Worm (Caenorhabditis elegans) whole organism, L1 larva: Measurements from ENCODE around the gene cyp-33C2.

Source experiments
- C04F5.9 ChIP-seq: sonication (generic microtip); optimal IDR thresholded peaks from 2 replicates; lab custom pipeline; 2016; ENCODE audit warnings: missing genetic modification characterization, missing compliant biosample characterization
- C16A3.4 ChIP-seq: fragments of 150-350 bp; optimal IDR thresholded peaks from 2 replicates; lab custom pipeline; 2014; ENCODE audit warnings: missing biosample characterization, missing genetic modification characterization
- ama-1 ChIP-seq: fragments of 150-350 bp; optimal IDR thresholded peaks from 2 replicates; lab custom pipeline; 2014
- blmp-1 ChIP-seq: fragments of 150-350 bp; optimal IDR thresholded peaks from 2 replicates; lab custom pipeline; 2014; ENCODE audit warnings: missing biosample characterization, missing genetic modification characterization
- ceh-88 ChIP-seq: fragments of 200-800 bp; sonication (Bioruptor generic); IDR thresholded peaks from 2 replicates; pipeline ENCODE4 v1.3.6; 2022; ENCODE audit warnings: missing genetic modification characterization, missing compliant biosample characterization
- ceh-90 ChIP-seq: sonication (generic microtip); optimal IDR thresholded peaks from 2 replicates; lab custom pipeline; 2016; ENCODE audit warnings: missing genetic modification characterization, missing compliant biosample characterization
- dpl-1 ChIP-seq, 3 experiments: fragments of 150-350 bp in 2 of 3; sonication (generic microtip) in 1 of 3; optimal IDR thresholded peaks; 2 replicates each; lab custom pipeline; 2014 to 2017; ENCODE audit warnings: missing biosample characterization in 3 of 3, missing genetic modification characterization in 3 of 3, missing genetic modification reagents in 3 of 3
- elt-3 ChIP-seq, 6 experiments: fragments of 150-350 bp in 1 of 6; sonication (generic microtip); optimal IDR thresholded peaks; 2 replicates each; lab custom pipeline; 2017 to 2018; ENCODE audit warnings: missing biosample characterization in 6 of 6, missing genetic modification characterization in 6 of 6, inconsistent platforms in 1 of 6
- fkh-4 ChIP-seq: sonication (generic microtip); optimal IDR thresholded peaks from 2 replicates; lab custom pipeline; 2016; ENCODE audit warnings: missing compliant biosample characterization, missing genetic modification characterization, borderline replicate concordance
- fos-1 ChIP-seq: fragments of 150-350 bp; optimal IDR thresholded peaks from 2 replicates; lab custom pipeline; 2014; ENCODE audit warnings: missing biosample characterization, missing genetic modification characterization
- grh-1 ChIP-seq: fragments of 200-800 bp; sonication (Bioruptor generic); IDR thresholded peaks from 2 replicates; pipeline ENCODE4 v1.3.6; 2022; ENCODE audit warnings: missing genetic modification reagents, missing genetic modification characterization, missing compliant biosample characterization
- hlh-17 ChIP-seq: fragments of 200-800 bp; sonication (Bioruptor generic); optimal IDR thresholded peaks from 2 replicates; lab custom pipeline; 2018; ENCODE audit warnings: missing genetic modification characterization, mild to moderate bottlenecking, missing compliant biosample characterization, moderate library complexity, borderline replicate concordance
- irx-1 ChIP-seq: sonication (generic microtip); optimal IDR thresholded peaks from 2 replicates; lab custom pipeline; 2016; ENCODE audit warnings: missing genetic modification characterization, missing compliant biosample characterization
- isw-1 ChIP-seq: fragments of 200-800 bp; sonication (Bioruptor generic); IDR thresholded peaks from 2 replicates; pipeline ENCODE4 v1.3.6; 2022; ENCODE audit warnings: missing genetic modification characterization, missing compliant biosample characterization
- jun-1 ChIP-seq: fragments of 150-350 bp; optimal IDR thresholded peaks from 2 replicates; lab custom pipeline; 2014; ENCODE audit warnings: missing biosample characterization, missing genetic modification reagents, missing genetic modification characterization
- lin-14 ChIP-seq: fragments of 200-800 bp; sonication (Bioruptor generic); optimal IDR thresholded peaks from 2 replicates; lab custom pipeline; 2018; ENCODE audit warnings: mild to moderate bottlenecking, missing genetic modification characterization, moderate library complexity, missing compliant biosample characterization
- lin-15B ChIP-seq: fragments of 150-350 bp; sonication (generic microtip); optimal IDR thresholded peaks from 3 replicates; lab custom pipeline; 2014; ENCODE audit warnings: missing biosample characterization, missing genetic modification characterization
- lin-35 ChIP-seq, 2 experiments: fragments of 150-350 bp; optimal IDR thresholded peaks; 2 replicates each; lab custom pipeline; 2014; ENCODE audit warnings: missing biosample characterization in 2 of 2, missing genetic modification characterization in 2 of 2, missing genetic modification reagents in 2 of 2
- lir-3 ChIP-seq: sonication (generic microtip); optimal IDR thresholded peaks from 2 replicates; lab custom pipeline; 2016; ENCODE audit warnings: mild to moderate bottlenecking, missing genetic modification characterization, moderate library complexity, missing compliant biosample characterization; ENCODE audit not compliant: poor library complexity
- lsy-2 ChIP-seq, 2 experiments: fragments of 150-350 bp; optimal IDR thresholded peaks; 2 replicates each; lab custom pipeline; 2014; ENCODE audit warnings: missing biosample characterization in 2 of 2, missing genetic modification characterization in 2 of 2
- mef-2 ChIP-seq: fragments of 150-350 bp; optimal IDR thresholded peaks from 2 replicates; lab custom pipeline; 2014; ENCODE audit warnings: missing biosample characterization, missing genetic modification characterization
- mep-1 ChIP-seq: fragments of 150-350 bp; optimal IDR thresholded peaks from 2 replicates; lab custom pipeline; 2014; ENCODE audit warnings: missing biosample characterization, missing genetic modification characterization
- nhr-20 ChIP-seq: sonication (generic microtip); optimal IDR thresholded peaks from 2 replicates; lab custom pipeline; 2016; ENCODE audit warnings: mild to moderate bottlenecking, missing genetic modification characterization, missing compliant biosample characterization
- nhr-47 ChIP-seq: sonication (generic microtip); optimal IDR thresholded peaks from 2 replicates; lab custom pipeline; 2016; ENCODE audit warnings: mild to moderate bottlenecking, missing genetic modification characterization, moderate library complexity, missing compliant biosample characterization
- nhr-71 ChIP-seq: sonication (generic microtip); optimal IDR thresholded peaks from 2 replicates; lab custom pipeline; 2016; ENCODE audit warnings: mild to moderate bottlenecking, missing genetic modification characterization, moderate library complexity, missing compliant biosample characterization
- nhr-85 ChIP-seq: sonication (generic microtip); peaks from one replicate; lab custom pipeline; 2016; ENCODE audit warnings: missing genetic modification characterization, inconsistent platforms, missing compliant biosample characterization
- nhr-90 ChIP-seq: sonication (generic microtip); optimal IDR thresholded peaks from 2 replicates; lab custom pipeline; 2016; ENCODE audit warnings: mild to moderate bottlenecking, missing genetic modification characterization, missing compliant biosample characterization; ENCODE audit not compliant: poor library complexity
- pag-3 ChIP-seq: sonication (generic microtip); optimal IDR thresholded peaks from 2 replicates; lab custom pipeline; 2017; ENCODE audit warnings: missing genetic modification characterization, mild to moderate bottlenecking, missing compliant biosample characterization, antibody characterized with exemption, borderline replicate concordance; ENCODE audit not compliant: insufficient read depth
- pax-3 ChIP-seq: fragments of 200-800 bp; sonication (Bioruptor generic); optimal IDR thresholded peaks from 2 replicates; lab custom pipeline; 2018; ENCODE audit warnings: mild to moderate bottlenecking, missing genetic modification characterization, moderate library complexity, missing compliant biosample characterization
- skn-1 ChIP-seq: fragments of 150-350 bp; optimal IDR thresholded peaks from 2 replicates; lab custom pipeline; 2014; ENCODE audit warnings: missing biosample characterization, missing genetic modification characterization
- snpc-4 ChIP-seq: fragments of 150-350 bp; optimal IDR thresholded peaks from 2 replicates; lab custom pipeline; 2014; ENCODE audit warnings: missing biosample characterization, missing genetic modification characterization
- snu-23 ChIP-seq: sonication (generic microtip); optimal IDR thresholded peaks from 2 replicates; lab custom pipeline; 2016; ENCODE audit warnings: missing genetic modification characterization, missing compliant biosample characterization
- sptf-1 ChIP-seq: fragments of 150-350 bp; optimal IDR thresholded peaks from 2 replicates; lab custom pipeline; 2014; ENCODE audit warnings: missing biosample characterization, missing genetic modification characterization
- swsn-7 ChIP-seq: sonication (generic microtip); optimal IDR thresholded peaks from 2 replicates; lab custom pipeline; 2016; ENCODE audit warnings: missing genetic modification characterization, missing compliant biosample characterization
- tlp-1 ChIP-seq: fragments of 150-350 bp; optimal IDR thresholded peaks from 2 replicates; lab custom pipeline; 2014; ENCODE audit warnings: missing biosample characterization, missing genetic modification characterization
- unc-30 ChIP-seq: sonication (generic microtip); optimal IDR thresholded peaks from 2 replicates; lab custom pipeline; 2017; ENCODE audit warnings: missing biosample characterization, missing genetic modification characterization
- unc-86 ChIP-seq: sonication (generic microtip); optimal IDR thresholded peaks from 2 replicates; lab custom pipeline; 2016; ENCODE audit warnings: missing genetic modification characterization, missing compliant biosample characterization
- vab-15 ChIP-seq: sonication (generic microtip); optimal IDR thresholded peaks from 2 replicates; lab custom pipeline; 2017; ENCODE audit warnings: missing genotype, mild to moderate bottlenecking, missing genetic modification characterization, missing compliant biosample characterization
- xbp-1 ChIP-seq: sonication (generic microtip); optimal IDR thresholded peaks from 2 replicates; lab custom pipeline; 2016; ENCODE audit warnings: missing genetic modification characterization, missing compliant biosample characterization
- zip-4 ChIP-seq: fragments of 200-800 bp; sonication (Bioruptor generic); optimal IDR thresholded peaks from 2 replicates; lab custom pipeline; 2018; ENCODE audit warnings: mild to moderate bottlenecking, missing genetic modification characterization, moderate library complexity, missing compliant biosample characterization
- ztf-11 ChIP-seq, 2 experiments: sonication (generic microtip); optimal IDR thresholded peaks; 2 replicates each; lab custom pipeline; 2016 to 2017; ENCODE audit warnings: missing genetic modification characterization in 2 of 2, missing biosample characterization in 1 of 2, missing compliant biosample characterization in 1 of 2
- ztf-4 ChIP-seq: fragments of 150-350 bp; optimal IDR thresholded peaks from 2 replicates; lab custom pipeline; 2014; ENCODE audit warnings: missing biosample characterization, missing genetic modification characterization

cyp-33C2 gene

DNA sequence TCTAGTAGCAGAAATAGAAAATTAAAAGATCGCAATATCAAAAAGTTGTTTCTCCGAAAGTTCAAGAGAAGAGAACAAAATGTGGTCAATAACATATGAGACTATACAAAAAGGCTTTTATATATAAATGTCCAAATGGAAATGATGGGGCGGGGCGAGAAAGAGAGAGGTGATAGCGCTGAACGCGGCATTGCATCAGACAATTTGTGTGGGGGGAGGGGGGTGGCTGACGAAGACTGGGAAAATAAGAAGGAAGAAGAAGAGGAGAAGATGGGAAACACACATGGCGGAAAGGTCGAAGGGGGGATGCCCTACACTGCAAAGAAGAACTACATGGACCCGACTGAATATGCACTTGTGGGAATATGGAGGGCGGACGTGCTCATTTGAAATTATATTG lies 48.0 kb upstream of the cyp-33C2 start (continued):
- TF ChIP-seq jun-1 (tag; lab: Kevin White, UChicago) (peak; percentile 56), lin-14 (peak; percentile 98), tlp-1 (tag; lab: Kevin White, UChicago) (no peak), pag-3 (no peak), dpl-1 (GFP tag; optimal IDR thresholded peaks at IDR 0.05; lab: Kevin White, UChicago) (no peak), nhr-85 (tag; lab: Kevin White, UChicago) (peak; percentile 72), unc-30 (no peak), elt-3 (tag; optimal IDR thresholded peaks at IDR 0.05; lab: Kevin White, UChicago) (no peak), grh-1 (no peak), skn-1 (peak; percentile 23), ztf-11 (tag; optimal IDR thresholded peaks at IDR 0.05; lab: Kevin White, UChicago) (no peak), lin-15B (no peak), ceh-88 (GFP tag; lab: Robert Waterston, UW) (no peak), hlh-17 (GFP tag; lab: Kevin White, UChicago) (no peak), C16A3.4 (no peak), sptf-1 (tag; lab: Kevin White, UChicago) (no peak), fkh-4 (tag; lab: Kevin White, UChicago) (no peak), nhr-47 (tag; lab: Kevin White, UChicago) (no peak), zip-4 (GFP tag; lab: Kevin White, UChicago) (no peak), C04F5.9 (no peak), nhr-90 (tag; lab: Kevin White, UChicago) (no peak), pax-3 (tag; lab: Kevin White, UChicago) (no peak), lin-35 (GFP tag; optimal IDR thresholded peaks at IDR 0.05; lab: Kevin White, UChicago) (no peak), swsn-7 (tag; lab: Kevin White, UChicago) (no peak), nhr-20 (tag; lab: Kevin White, UChicago) (peak; percentile 1), unc-86 (tag; lab: Kevin White, UChicago) (no peak), fos-1 (no peak), ceh-90 (no peak), ama-1 (lab: Kevin White, UChicago) (no peak), vab-15 (tag; lab: Kevin White, UChicago) (no peak), lir-3 (tag; lab: Kevin White, UChicago) (no peak), nhr-71 (tag; lab: Kevin White, UChicago) (peak; percentile 31), xbp-1 (tag; lab: Kevin White, UChicago) (no peak), mef-2 (tag; lab: Kevin White, UChicago) (no peak), lsy-2 (tag; optimal IDR thresholded peaks at IDR 0.05; lab: Kevin White, UChicago) (peak in 1 of 2 experiments; percentile 44), mep-1 (tag; lab: Kevin White, UChicago) (peak; percentile 19)

DNA sequence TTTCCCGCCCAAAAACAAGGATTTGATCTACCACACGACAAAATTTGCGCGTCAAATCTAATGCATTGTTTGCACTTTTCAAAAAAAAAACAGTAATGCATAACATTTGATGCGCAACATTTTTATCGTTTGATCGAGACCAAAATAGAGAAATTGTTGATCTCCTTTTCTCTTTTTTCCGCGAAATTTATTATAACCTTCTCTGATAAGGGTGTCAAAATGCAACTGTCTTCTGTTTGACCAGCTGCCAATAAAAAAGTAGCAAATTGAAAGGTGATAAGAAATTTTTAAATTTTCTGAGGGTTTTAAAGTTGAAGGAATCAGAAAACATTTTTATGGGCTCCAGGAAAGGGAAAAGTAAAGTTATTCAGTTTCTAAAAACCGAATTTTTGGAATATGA lies 46.3 kb upstream of the cyp-33C2 start:
- TF ChIP-seq lin-14 (no peak), swsn-7 (tag; lab: Kevin White, UChicago) (no peak), irx-1 (tag; lab: Kevin White, UChicago) (no peak), blmp-1 (tag; lab: Kevin White, UChicago) (peak; percentile 66), snpc-4 (tag; lab: Kevin White, UChicago) (no peak), ztf-4 (tag; lab: Kevin White, UChicago) (no peak), isw-1 (GFP tag; lab: Robert Waterston, UW) (no peak), mep-1 (tag; lab: Kevin White, UChicago) (no peak), ceh-90 (no peak), snu-23 (GFP tag; lab: Kevin White, UChicago) (no peak), nhr-47 (tag; lab: Kevin White, UChicago) (no peak), jun-1 (tag; lab: Kevin White, UChicago) (no peak), nhr-20 (tag; lab: Kevin White, UChicago) (peak; percentile 12)
